Fruit fly (Drosophila melanogaster) whole organism, embryonic: ENCODE data around the gene CG13084.

Experiments used
- ATbp ChIP-seq: fragments of 200-800 bp; sonication (Bioruptor generic); optimal IDR thresholded peaks from 2 replicates; lab custom pipeline; 2017; ENCODE audit warnings: missing biosample characterization, mild to moderate bottlenecking, missing genetic modification characterization, missing genetic modification reagents
- Ada2b ChIP-seq: fragments of 200-800 bp; sonication (Bioruptor generic); IDR thresholded peaks from 2 replicates; pipeline ENCODE4 v1.3.6; 2022; ENCODE audit warnings: missing biosample characterization, missing genetic modification characterization
- Adf1 ChIP-seq: fragments of 200-800 bp; sonication (Bioruptor generic); IDR thresholded peaks from 2 replicates; pipeline ENCODE4 v1.3.6; 2022; ENCODE audit warnings: missing biosample characterization, missing genetic modification characterization
- Atf6 ChIP-seq: fragments of 200-800 bp; sonication (Bioruptor generic); IDR thresholded peaks from 2 replicates; pipeline ENCODE4 v1.3.6; 2022; ENCODE audit warnings: missing biosample characterization, missing genetic modification characterization
- B-H1 ChIP-seq: fragments of 200-800 bp; sonication (Bioruptor generic); IDR thresholded peaks from 3 replicates; pipeline ENCODE4 v1.3.6; 2022; ENCODE audit warnings: missing biosample characterization, missing genetic modification characterization
- BtbVII ChIP-seq: fragments of 200-800 bp; sonication (Bioruptor generic); optimal IDR thresholded peaks from 3 replicates; lab custom pipeline; 2017; ENCODE audit warnings: missing biosample characterization, mild to moderate bottlenecking, missing genetic modification characterization
- C15 ChIP-seq: fragments of 200-800 bp; sonication (Bioruptor generic); IDR thresholded peaks from 3 replicates; pipeline ENCODE4 v1.3.6; 2022; ENCODE audit warnings: missing biosample characterization, missing genetic modification characterization
- CG10267 ChIP-seq: fragments of 200-800 bp; sonication (Bioruptor generic); optimal IDR thresholded peaks from 2 replicates; lab custom pipeline; 2018; ENCODE audit warnings: missing biosample characterization, mild to moderate bottlenecking, missing genetic modification characterization, moderate library complexity
- CG11504 ChIP-seq: fragments of 200-800 bp; sonication (Bioruptor generic); optimal IDR thresholded peaks from 3 replicates; lab custom pipeline; 2019; ENCODE audit warnings: missing biosample characterization, mild to moderate bottlenecking, missing genetic modification characterization, moderate library complexity
- CG11696 ChIP-seq: fragments of 200-800 bp; sonication (Bioruptor generic); IDR thresholded peaks from 2 replicates; pipeline ENCODE4 v1.3.6; 2022; ENCODE audit warnings: missing biosample characterization, missing genetic modification characterization
- CG12104 ChIP-seq: fragments of 200-800 bp; sonication (Bioruptor generic); optimal IDR thresholded peaks from 3 replicates; lab custom pipeline; 2016; ENCODE audit warnings: missing biosample characterization, missing genetic modification characterization
- CG1233 ChIP-seq: fragments of 200-800 bp; sonication (Bioruptor generic); optimal IDR thresholded peaks from 4 replicates; lab custom pipeline; 2018; ENCODE audit warnings: missing biosample characterization, mild to moderate bottlenecking, missing genetic modification characterization
- CG15011 ChIP-seq: fragments of 200-800 bp; sonication (Bioruptor generic); optimal IDR thresholded peaks from 3 replicates; lab custom pipeline; 2018; ENCODE audit warnings: missing biosample characterization, mild to moderate bottlenecking, missing genetic modification characterization
- CG1602 ChIP-seq: fragments of 200-800 bp; sonication (Bioruptor generic); optimal IDR thresholded peaks from 3 replicates; lab custom pipeline; 2016; ENCODE audit warnings: missing biosample characterization, missing genetic modification characterization
- CG17186 ChIP-seq: fragments of 200-800 bp; sonication (Bioruptor generic); optimal IDR thresholded peaks from 3 replicates; lab custom pipeline; 2017; ENCODE audit warnings: missing biosample characterization, missing genetic modification reagents, missing genetic modification characterization
- CG17385 ChIP-seq: fragments of 200-800 bp; sonication (Bioruptor generic); optimal IDR thresholded peaks from 3 replicates; lab custom pipeline; 2018; ENCODE audit warnings: missing biosample characterization, mild to moderate bottlenecking, missing genetic modification characterization
- CG18011 ChIP-seq: fragments of 200-800 bp; sonication (Bioruptor generic); optimal IDR thresholded peaks from 2 replicates; lab custom pipeline; 2017; ENCODE audit warnings: missing biosample characterization, missing genetic modification characterization, mild to moderate bottlenecking, moderate library complexity, missing genotype
- CG18764 ChIP-seq: fragments of 200-800 bp; sonication (Bioruptor generic); optimal IDR thresholded peaks from 3 replicates; lab custom pipeline; 2016; ENCODE audit warnings: missing biosample characterization, missing genetic modification characterization
- CG2129 ChIP-seq: fragments of 200-800 bp; sonication (Bioruptor generic); IDR thresholded peaks from 2 replicates; pipeline ENCODE4 v1.3.6; 2022; ENCODE audit warnings: missing biosample characterization, missing genetic modification characterization; ENCODE audit not compliant: partially characterized antibody
- CG5180 ChIP-seq: fragments of 200-800 bp; sonication (Bioruptor generic); optimal IDR thresholded peaks from 3 replicates; lab custom pipeline; 2017; ENCODE audit warnings: missing biosample characterization, missing genetic modification characterization, mild to moderate bottlenecking, moderate library complexity, missing genetic modification reagents
- CG6254 ChIP-seq: fragments of 200-800 bp; sonication (Bioruptor generic); optimal IDR thresholded peaks from 3 replicates; lab custom pipeline; 2017; ENCODE audit warnings: mild to moderate bottlenecking, missing biosample characterization, missing genetic modification reagents, missing genetic modification characterization
- CG8089 ChIP-seq: fragments of 200-800 bp; sonication (Bioruptor generic); optimal IDR thresholded peaks from 3 replicates; lab custom pipeline; 2016; ENCODE audit warnings: missing biosample characterization, missing genetic modification characterization
- Chrac-16 ChIP-seq: fragments of 200-800 bp; sonication (Bioruptor generic); optimal IDR thresholded peaks from 3 replicates; lab custom pipeline; 2016; ENCODE audit warnings: missing biosample characterization, missing genetic modification characterization
- H15 ChIP-seq: fragments of 200-800 bp; sonication (Bioruptor generic); IDR thresholded peaks from 3 replicates; pipeline ENCODE4 v1.3.6; 2022; ENCODE audit warnings: missing biosample characterization, missing genetic modification characterization
- Kr ChIP-seq: fragments of 200-800 bp; sonication (Bioruptor generic); optimal IDR thresholded peaks from 2 replicates; lab custom pipeline; 2017; ENCODE audit warnings: missing biosample characterization, mild to moderate bottlenecking, missing genetic modification characterization
- Lhr ChIP-seq: fragments of 200-800 bp; sonication (Bioruptor generic); optimal IDR thresholded peaks from 3 replicates; lab custom pipeline; 2017; ENCODE audit warnings: mild to moderate bottlenecking, missing biosample characterization, missing genetic modification reagents, missing genetic modification characterization
- MBD-R2 ChIP-seq: fragments of 200-800 bp; sonication (Bioruptor generic); IDR thresholded peaks from 2 replicates; pipeline ENCODE4 v1.3.6; 2022; ENCODE audit warnings: missing biosample characterization, missing genetic modification characterization
- Max ChIP-seq: fragments of 200-800 bp; sonication (Bioruptor generic); optimal IDR thresholded peaks from 2 replicates; lab custom pipeline; 2016; ENCODE audit warnings: missing biosample characterization, mild to moderate bottlenecking, missing genetic modification characterization
- Med ChIP-seq: fragments of 200-800 bp; sonication (Bioruptor generic); peaks from one replicate; lab custom pipeline; 2016; ENCODE audit warnings: missing biosample characterization, missing genetic modification characterization, mild to moderate bottlenecking, inconsistent platforms, moderate library complexity
- Mes4 ChIP-seq: fragments of 200-800 bp; sonication (Bioruptor generic); optimal IDR thresholded peaks from 2 replicates; lab custom pipeline; 2016; ENCODE audit warnings: missing biosample characterization, missing genetic modification characterization
- Rx ChIP-seq: fragments of 200-800 bp; sonication (Bioruptor generic); IDR thresholded peaks from 2 replicates; pipeline ENCODE4 v1.3.6; 2022; ENCODE audit warnings: missing biosample characterization, missing genetic modification characterization
- Xrp1 ChIP-seq: fragments of 200-800 bp; sonication (Bioruptor generic); IDR thresholded peaks from 2 replicates; pipeline ENCODE4 v1.3.6; 2022; ENCODE audit warnings: missing biosample characterization, missing genetic modification characterization
- YL-1 ChIP-seq: fragments of 200-800 bp; sonication (Bioruptor generic); optimal IDR thresholded peaks from 3 replicates; lab custom pipeline; 2017; ENCODE audit warnings: missing biosample characterization, mild to moderate bottlenecking, missing genetic modification characterization
- abd-A ChIP-seq: fragments of 200-800 bp; sonication (Bioruptor generic); optimal IDR thresholded peaks from 3 replicates; lab custom pipeline; 2019; ENCODE audit warnings: missing biosample characterization, mild to moderate bottlenecking, missing genetic modification characterization, moderate library complexity
- ap ChIP-seq: fragments of 200-800 bp; sonication (Bioruptor generic); IDR thresholded peaks from 2 replicates; pipeline ENCODE4 v1.3.6; 2022; ENCODE audit warnings: missing biosample characterization, missing genetic modification characterization
- ase ChIP-seq: fragments of 200-800 bp; sonication (Bioruptor generic); IDR thresholded peaks from 3 replicates; pipeline ENCODE4 v1.3.6; 2022; ENCODE audit warnings: missing biosample characterization, missing genetic modification characterization
- br ChIP-seq: fragments of >200 bp; optimal IDR thresholded peaks from 2 replicates; lab custom pipeline; 2017
- chinmo ChIP-seq: fragments of 200-800 bp; sonication (Bioruptor generic); IDR thresholded peaks from 4 replicates; pipeline ENCODE4 v1.3.6; 2022; ENCODE audit warnings: missing biosample characterization, missing genetic modification characterization; ENCODE audit not compliant: partially characterized antibody
- dan ChIP-seq: fragments of 200-800 bp; sonication (Bioruptor generic); IDR thresholded peaks from 2 replicates; pipeline ENCODE4 v1.3.6; 2022; ENCODE audit warnings: missing biosample characterization, missing genetic modification characterization
- dmrt99B ChIP-seq: fragments of 200-800 bp; sonication (Bioruptor generic); optimal IDR thresholded peaks from 2 replicates; lab custom pipeline; 2018; ENCODE audit warnings: missing biosample characterization, mild to moderate bottlenecking, missing genetic modification characterization, moderate library complexity
- eve ChIP-seq, 2 experiments: fragments of >200 bp; optimal IDR thresholded peaks; 2 replicates each; lab custom pipeline; 2017; ENCODE audit warnings: missing biosample characterization in 2 of 2, missing genetic modification characterization in 2 of 2
- fd96Cb ChIP-seq: fragments of 200-800 bp; sonication (Bioruptor generic); optimal IDR thresholded peaks from 2 replicates; lab custom pipeline; 2018; ENCODE audit warnings: missing biosample characterization, mild to moderate bottlenecking, missing genetic modification characterization, moderate library complexity
- lola ChIP-seq, 3 experiments: fragments of >200 bp in 2 of 3; fragments of 200-800 bp in 1 of 3; sonication (Bioruptor generic) in 1 of 3; optimal IDR thresholded peaks; 2 replicates each; lab custom pipeline; 2017 to 2019; ENCODE audit warnings: missing biosample characterization in 3 of 3, missing genetic modification characterization in 3 of 3, mild to moderate bottlenecking in 1 of 3, moderate library complexity in 1 of 3
- pros ChIP-seq: fragments of 200-800 bp; sonication (Bioruptor generic); optimal IDR thresholded peaks from 3 replicates; lab custom pipeline; 2019; ENCODE audit warnings: missing biosample characterization, mild to moderate bottlenecking, missing genetic modification characterization, moderate library complexity
- pum ChIP-seq: fragments of 200-800 bp; sonication (Bioruptor generic); optimal IDR thresholded peaks from 2 replicates; lab custom pipeline; 2016; ENCODE audit warnings: missing biosample characterization, missing genetic modification characterization
- run ChIP-seq: fragments of 200-800 bp; sonication (Bioruptor generic); optimal IDR thresholded peaks from 3 replicates; lab custom pipeline; 2018; ENCODE audit warnings: missing biosample characterization, mild to moderate bottlenecking, missing genetic modification characterization
- sens-2 ChIP-seq: fragments of 200-800 bp; sonication (Bioruptor generic); IDR thresholded peaks from 2 replicates; pipeline ENCODE4 v1.3.6; 2022; ENCODE audit warnings: missing biosample characterization, missing genetic modification characterization
- ssp ChIP-seq: fragments of 200-800 bp; sonication (Bioruptor generic); IDR thresholded peaks from 2 replicates; pipeline ENCODE4 v1.3.6; 2022; ENCODE audit warnings: missing biosample characterization, missing genetic modification characterization
- tgo ChIP-seq: fragments of 200-800 bp; sonication (Bioruptor generic); IDR thresholded peaks from 3 replicates; pipeline ENCODE4 v1.3.6; 2022; ENCODE audit warnings: missing biosample characterization, missing genetic modification characterization
- tll ChIP-seq, 2 experiments: fragments of 200-800 bp in 1 of 2; fragments of >200 bp in 1 of 2; sonication (Bioruptor generic) in 1 of 2; optimal IDR thresholded peaks; 2 replicates each; lab custom pipeline; 2017 to 2019; ENCODE audit warnings: missing biosample characterization in 2 of 2, missing genetic modification characterization in 2 of 2, mild to moderate bottlenecking in 1 of 2, moderate library complexity in 1 of 2
- unc-4 ChIP-seq: fragments of 200-800 bp; sonication (Bioruptor generic); IDR thresholded peaks from 2 replicates; pipeline ENCODE4 v1.3.6; 2022; ENCODE audit warnings: missing biosample characterization, missing genetic modification characterization; ENCODE audit not compliant: partially characterized antibody

The CG13084 gene

DNA sequence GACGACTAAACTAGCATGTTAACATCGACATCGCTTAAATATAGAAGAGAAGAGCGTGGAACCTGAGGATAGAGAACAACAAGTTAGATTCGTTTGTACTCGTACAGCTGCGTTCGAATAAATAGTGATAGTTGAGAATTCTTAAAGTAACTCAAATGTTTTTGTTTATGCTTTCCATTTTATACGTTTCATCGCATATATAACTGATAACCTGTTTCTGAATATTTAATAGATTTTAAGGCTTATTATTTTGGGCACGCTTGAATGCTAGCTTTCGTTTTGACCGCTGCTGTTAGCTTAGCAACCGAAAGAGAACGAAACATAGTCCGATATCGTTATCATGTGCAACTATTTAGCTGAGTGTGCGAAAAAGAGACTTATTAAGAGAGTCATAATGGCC is 43.6 kb downstream of the CG13084 start:
- TF ChIP-seq CG10267 (tag; lab: Kevin White, UChicago) (peak; percentile 86), CG12104 (GFP tag; lab: Kevin White, UChicago) (peak; percentile 91), chinmo (no peak), CG1233 (peak; percentile 94), ssp (GFP tag; lab: Robert Waterston, UW) (peak; percentile 83), CG5180 (GFP tag; lab: Kevin White, UChicago) (no peak), Kr (GFP tag; lab: Kevin White, UChicago) (no peak), eve (GFP tag; optimal IDR thresholded peaks at IDR 0.05; lab: Kevin White, UChicago) (no peak), Max (peak; percentile 94), Ada2b (peak; percentile 97), ATbp (GFP tag; lab: Kevin White, UChicago) (peak; percentile 86), Atf6 (GFP tag; lab: Robert Waterston, UW) (peak; percentile 99), pros (GFP tag; lab: Kevin White, UChicago) (no peak), Lhr (GFP tag; lab: Kevin White, UChicago) (peak; percentile 25), BtbVII (peak; percentile 98), run (tag; lab: Kevin White, UChicago) (peak; percentile 85), abd-A (tag; lab: Kevin White, UChicago) (no peak), tgo (GFP tag; lab: Robert Waterston, UW) (peak; percentile 97), YL-1 (GFP tag; lab: Kevin White, UChicago) (peak; percentile 74), dan (GFP tag; lab: Robert Waterston, UW) (no peak), br (lab: Kevin White, UChicago) (no peak), pum (peak; percentile 72), unc-4 (GFP tag; lab: Robert Waterston, UW) (0 out of 2 replicates have a peak, but pooled peaks have one; percentile 29), tll (GFP tag; optimal IDR thresholded peaks at IDR 0.05; lab: Kevin White, UChicago) (no peak), Adf1 (GFP tag; lab: Robert Waterston, UW) (peak; percentile 90), Rx (GFP tag; lab: Robert Waterston, UW) (peak; percentile 88), ase (GFP tag; lab: Robert Waterston, UW) (peak; percentile 93), MBD-R2 (GFP tag; lab: Robert Waterston, UW) (peak; percentile 98), B-H1 (GFP tag; lab: Robert Waterston, UW) (peak; percentile 93), lola (GFP tag; optimal IDR thresholded peaks at IDR 0.05; lab: Kevin White, UChicago) (peak in 1 of 3 experiments; percentile 53), CG6254 (peak; percentile 54), CG18011 (GFP tag; lab: Kevin White, UChicago) (peak; percentile 87), Xrp1 (peak; percentile 92), Chrac-16 (GFP tag; lab: Kevin White, UChicago) (peak; percentile 91), CG2129 (GFP tag; lab: Robert Waterston, UW) (no peak), C15 (peak; percentile 96), H15 (peak; percentile 93), CG17186 (GFP tag; lab: Kevin White, UChicago) (no peak), CG17385 (peak; percentile 94), dmrt99B (tag; lab: Kevin White, UChicago) (peak; percentile 93), CG11696 (GFP tag; lab: Robert Waterston, UW) (peak; percentile 100), CG18764 (GFP tag; lab: Kevin White, UChicago) (peak; percentile 79), fd96Cb (tag; lab: Kevin White, UChicago) (peak; percentile 80), sens-2 (GFP tag; lab: Robert Waterston, UW) (peak; percentile 78), ap (peak; percentile 81), CG11504 (peak; percentile 93), CG1602 (GFP tag; lab: Kevin White, UChicago) (peak; percentile 85), CG15011 (GFP tag; lab: Kevin White, UChicago) (peak; percentile 97), Mes4 (GFP tag; lab: Kevin White, UChicago) (peak; percentile 81), CG8089 (GFP tag; lab: Kevin White, UChicago) (peak; percentile 77), Med (GFP tag; lab: Kevin White, UChicago) (peak; percentile 100)
